Fruit fly (Drosophila melanogaster) whole organism: ENCODE measurements around the gene Calr.

Source experiments
- CG8478 ChIP-seq: fragments of >200 bp; optimal IDR thresholded peaks from 2 replicates; lab custom pipeline; 2018; ENCODE audit warnings: inconsistent platforms
- Dll ChIP-seq: fragments of >200 bp; optimal IDR thresholded peaks from 2 replicates; lab custom pipeline; 2017
- EcR ChIP-seq, 2 experiments: fragments of >200 bp; optimal IDR thresholded peaks; 2 replicates each; lab custom pipeline; 2017; ENCODE audit warnings: missing biosample characterization in 2 of 2, missing genetic modification characterization in 2 of 2, missing genetic modification reagents in 2 of 2
- pan ChIP-seq: fragments of >200 bp; optimal IDR thresholded peaks from 2 replicates; lab custom pipeline; 2017
- psq ChIP-seq: fragments of >200 bp; optimal IDR thresholded peaks from 2 replicates; lab custom pipeline; 2017
- usp ChIP-seq: fragments of >200 bp; optimal IDR thresholded peaks from 2 replicates; lab custom pipeline; 2017; ENCODE audit warnings: missing biosample characterization, missing genetic modification characterization, mixed read lengths

The Calr gene

DNA sequence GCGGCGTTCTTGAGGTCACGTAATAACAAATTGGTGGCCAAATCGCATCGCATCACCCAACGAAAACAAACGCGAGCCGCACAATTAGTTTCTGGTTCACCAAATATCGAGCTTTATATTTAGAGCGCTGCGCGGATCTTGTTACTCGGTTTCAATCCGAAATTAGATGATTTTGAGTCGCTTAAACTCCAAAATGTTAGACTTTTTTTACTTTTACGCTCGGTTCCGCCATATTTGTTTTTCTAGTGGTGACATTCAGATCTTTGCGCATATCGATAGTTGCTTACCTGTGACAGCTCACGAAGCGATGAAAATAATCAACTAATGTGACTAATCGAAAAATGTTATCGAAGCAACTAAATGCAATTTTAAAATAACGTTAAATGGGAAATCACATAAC, 6.7 kb upstream of the Calr start, which contains the start of gene Scm:
Gene Scm, minus strand, starts transcription at position 251 of the 400 bp plus-strand sequence.
- TF ChIP-seq pan (lab: Kevin White, UChicago) (no peak), usp (no peak), CG8478 (lab: Kevin White, UChicago) (no peak), EcR (GFP tag; optimal IDR thresholded peaks at IDR 0.05; lab: Kevin White, UChicago) (no peak), psq (lab: Kevin White, UChicago) (no peak), Dll (lab: Kevin White, UChicago) (no peak)

DNA sequence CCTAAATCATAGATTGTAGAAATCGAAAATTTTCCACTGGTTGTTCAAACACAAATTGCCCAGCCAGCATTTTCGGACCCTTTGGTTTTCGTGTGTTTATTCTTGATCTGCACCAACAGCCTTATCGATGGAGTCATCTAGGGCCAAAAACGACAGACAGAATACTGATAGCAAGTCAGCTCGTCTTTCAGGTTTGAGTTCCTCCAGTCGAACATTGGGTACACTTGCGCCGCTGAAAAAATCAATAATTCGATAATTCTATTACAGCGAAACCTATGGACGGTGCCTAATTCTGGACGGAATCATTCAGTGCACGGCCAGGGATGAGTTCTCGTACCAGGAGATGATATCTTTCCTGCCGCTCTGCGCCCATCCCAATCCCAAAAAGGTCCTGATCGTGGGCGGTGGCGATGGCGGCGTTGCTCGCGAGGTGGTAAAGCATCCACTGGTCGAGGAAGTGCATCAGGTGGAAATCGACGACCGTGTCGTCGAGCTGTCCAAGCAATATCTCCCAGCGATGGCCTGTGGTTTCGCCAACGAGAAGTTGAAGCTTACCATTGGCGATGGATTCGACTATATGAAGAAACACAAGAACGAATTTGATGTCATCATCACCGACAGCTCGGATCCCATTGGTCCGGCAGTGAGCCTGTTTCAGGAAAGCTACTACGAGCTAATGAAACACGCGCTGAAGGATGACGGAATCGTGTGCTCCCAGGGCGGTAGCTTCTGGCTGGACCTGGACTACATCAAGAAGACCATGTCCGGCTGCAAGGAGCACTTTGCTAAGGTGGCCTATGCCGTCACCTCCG, 1.7 kb upstream of the Calr start:
- no peak for TF ChIP-seq EcR (GFP tag; optimal IDR thresholded peaks at IDR 0.05; lab: Kevin White, UChicago)
- no peak for TF ChIP-seq usp
- TF ChIP-seq CG8478 (lab: Kevin White, UChicago) = no peak
- no peak for TF ChIP-seq pan (lab: Kevin White, UChicago)
- TF ChIP-seq Dll (lab: Kevin White, UChicago) = no peak

DNA sequence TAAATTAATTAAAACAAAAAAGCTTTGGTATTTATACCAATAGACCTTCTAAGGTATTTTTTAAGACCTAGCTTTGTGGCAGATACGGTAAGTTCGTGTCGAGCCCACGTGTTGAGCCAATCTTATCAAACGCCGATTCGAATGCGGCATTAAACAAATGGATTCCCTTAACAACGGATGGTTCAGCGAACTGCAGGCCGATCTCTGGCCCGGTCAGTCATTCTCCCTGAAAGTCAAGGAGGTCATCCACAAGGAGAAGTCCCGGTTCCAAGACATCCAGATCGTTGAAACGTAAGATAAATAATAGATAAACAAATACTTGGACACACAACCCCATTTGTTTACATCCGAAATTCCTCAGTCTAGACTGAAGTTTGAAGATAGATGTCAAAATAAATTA, 913 bp upstream of the Calr start, which contains the start of gene SpdS:
Gene SpdS, plus strand, starts transcription at position 78 of the 400 bp plus-strand sequence.
- no peak for TF ChIP-seq pan (lab: Kevin White, UChicago)
- no peak for TF ChIP-seq CG8478 (lab: Kevin White, UChicago)
- TF ChIP-seq EcR (GFP tag; optimal IDR thresholded peaks at IDR 0.05; lab: Kevin White, UChicago) = no peak
- no peak for TF ChIP-seq Dll (lab: Kevin White, UChicago)
- no peak for TF ChIP-seq usp
- no peak for TF ChIP-seq psq (lab: Kevin White, UChicago)

DNA sequence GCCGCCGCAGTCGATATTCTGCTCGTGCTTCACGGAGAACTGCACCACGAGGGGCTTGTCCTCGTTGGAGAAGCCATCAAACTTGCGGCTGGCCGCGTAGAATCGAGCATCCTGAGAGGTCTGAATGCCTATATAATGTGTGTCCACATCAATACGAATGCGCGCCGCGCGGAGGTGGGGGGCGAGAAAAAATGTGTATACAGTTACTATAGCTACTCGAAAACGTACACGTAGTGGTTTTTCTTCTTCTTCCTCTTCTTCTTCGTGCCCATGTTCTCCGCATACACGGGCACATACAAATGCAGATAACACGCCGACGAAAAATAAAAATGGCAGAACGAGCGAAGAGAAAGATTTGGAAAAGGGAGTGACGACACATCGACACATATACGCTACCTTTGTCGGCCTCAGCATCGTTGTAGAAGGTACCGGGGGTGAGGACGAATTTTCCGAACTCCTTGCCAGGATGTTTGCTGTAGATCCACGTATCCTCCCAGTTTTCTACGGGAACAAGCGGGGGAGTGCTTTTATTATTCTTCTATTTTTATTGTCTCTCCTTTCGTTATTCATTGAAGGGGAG, 508 bp downstream of the Calr start:
- no peak for TF ChIP-seq pan (lab: Kevin White, UChicago)
- no peak for TF ChIP-seq usp
- TF ChIP-seq EcR (GFP tag; optimal IDR thresholded peaks at IDR 0.05; lab: Kevin White, UChicago) = no peak
- TF ChIP-seq Dll (lab: Kevin White, UChicago) = no peak
- TF ChIP-seq CG8478 (lab: Kevin White, UChicago) = no peak
- no peak for TF ChIP-seq psq (lab: Kevin White, UChicago)

DNA sequence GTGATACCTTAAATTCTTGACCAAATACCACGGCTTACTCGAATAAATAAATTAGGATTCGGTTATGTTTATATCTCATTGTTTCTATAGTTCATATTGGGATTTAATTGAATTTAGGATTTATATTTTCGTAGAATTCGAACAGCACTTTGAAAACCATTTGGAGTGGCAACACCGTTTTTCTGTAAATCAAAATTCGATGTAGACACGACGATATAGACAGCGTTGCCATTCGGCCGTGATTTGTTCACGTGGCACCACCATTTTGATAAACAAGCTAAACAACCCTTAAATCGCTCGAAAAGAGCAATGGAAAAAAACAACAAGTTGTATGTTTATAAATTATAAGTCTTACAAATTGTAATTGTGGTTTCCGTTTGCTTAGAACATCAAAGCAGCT, 2.0 kb downstream of the Calr start:
- TF ChIP-seq psq (lab: Kevin White, UChicago) (no peak), CG8478 (lab: Kevin White, UChicago) (no peak), Dll (lab: Kevin White, UChicago) (no peak)

DNA sequence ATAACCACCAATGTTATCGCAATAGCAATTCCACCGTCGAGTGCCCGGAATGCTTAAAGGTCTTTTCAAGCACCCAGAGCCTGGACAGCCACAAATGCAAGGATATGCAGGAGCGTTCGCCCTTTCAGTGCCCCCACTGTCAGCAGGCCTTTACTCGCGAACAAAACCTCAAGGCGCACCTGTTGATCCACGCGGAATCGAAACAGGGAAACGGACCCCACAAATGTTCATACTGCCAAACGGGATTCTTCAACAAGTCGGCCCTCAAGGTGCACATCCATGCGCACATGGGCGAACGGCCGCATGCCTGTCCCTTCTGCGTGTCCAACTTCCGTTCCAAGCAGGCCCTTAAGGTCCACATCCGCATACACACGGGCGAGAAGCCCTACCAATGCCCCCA, 2.6 kb downstream of the Calr start:
- TF ChIP-seq EcR (GFP tag; optimal IDR thresholded peaks at IDR 0.05; lab: Kevin White, UChicago) = no peak
- no peak for TF ChIP-seq psq (lab: Kevin White, UChicago)
- no peak for TF ChIP-seq Dll (lab: Kevin White, UChicago)
- TF ChIP-seq pan (lab: Kevin White, UChicago) = no peak
- TF ChIP-seq CG8478 (lab: Kevin White, UChicago) = no peak
- TF ChIP-seq usp = no peak

DNA sequence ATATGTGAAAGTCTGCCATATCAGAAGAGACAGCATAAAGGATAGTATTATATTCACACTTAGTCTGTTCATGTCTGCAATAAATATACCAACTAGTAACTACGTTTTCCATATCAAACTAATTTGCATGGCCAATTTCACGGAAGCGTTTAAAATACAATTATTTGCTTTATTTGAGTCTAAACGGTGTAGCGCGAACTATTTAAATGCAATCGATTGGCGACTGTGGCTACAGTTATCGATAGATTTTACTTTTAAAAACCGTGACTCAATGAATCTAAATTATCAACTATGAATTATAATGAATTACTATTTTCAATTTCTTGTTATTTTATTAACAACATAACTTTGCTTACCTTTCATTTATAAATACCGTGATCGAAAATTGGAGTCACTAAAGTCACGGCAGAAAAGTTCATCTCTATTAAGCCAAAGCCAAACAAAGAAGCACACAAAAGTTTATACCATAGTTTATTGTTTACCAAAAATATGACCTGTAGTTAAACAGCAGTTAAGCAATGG, 3.7 kb downstream of the Calr start, which contains the start of the genes CG9427 and CG8319:
Gene CG9427, minus strand, starts transcription at position 51 of the 522 bp plus-strand sequence.
Gene CG8319, plus strand, starts transcription at position 442 of the 522 bp plus-strand sequence.
- TF ChIP-seq Dll (lab: Kevin White, UChicago) (no peak), CG8478 (lab: Kevin White, UChicago) (no peak), psq (lab: Kevin White, UChicago) (no peak), usp (no peak), EcR (GFP tag; optimal IDR thresholded peaks at IDR 0.05; lab: Kevin White, UChicago) (no peak), pan (lab: Kevin White, UChicago) (no peak)

DNA sequence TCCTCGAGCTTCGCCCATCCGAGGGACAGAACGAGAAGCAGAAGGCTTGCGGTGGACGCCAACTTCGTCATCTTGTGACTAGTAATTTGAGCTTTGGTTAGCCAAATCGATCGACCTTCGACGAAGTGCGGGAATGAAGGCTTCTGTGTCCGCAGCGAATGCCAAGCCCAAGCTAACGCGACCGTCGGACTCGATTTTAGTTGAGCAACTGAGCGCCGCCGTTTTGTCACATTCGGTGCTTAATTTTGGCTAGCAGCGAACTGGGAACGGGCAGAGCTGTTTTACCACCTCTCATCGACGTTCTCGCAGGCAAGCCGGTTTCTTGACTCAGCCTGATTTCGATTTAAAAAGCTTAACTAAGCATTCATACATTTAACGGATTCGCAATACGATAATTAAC, 4.4 kb downstream of the Calr start:
- no peak for TF ChIP-seq EcR (GFP tag; optimal IDR thresholded peaks at IDR 0.05; lab: Kevin White, UChicago)

DNA sequence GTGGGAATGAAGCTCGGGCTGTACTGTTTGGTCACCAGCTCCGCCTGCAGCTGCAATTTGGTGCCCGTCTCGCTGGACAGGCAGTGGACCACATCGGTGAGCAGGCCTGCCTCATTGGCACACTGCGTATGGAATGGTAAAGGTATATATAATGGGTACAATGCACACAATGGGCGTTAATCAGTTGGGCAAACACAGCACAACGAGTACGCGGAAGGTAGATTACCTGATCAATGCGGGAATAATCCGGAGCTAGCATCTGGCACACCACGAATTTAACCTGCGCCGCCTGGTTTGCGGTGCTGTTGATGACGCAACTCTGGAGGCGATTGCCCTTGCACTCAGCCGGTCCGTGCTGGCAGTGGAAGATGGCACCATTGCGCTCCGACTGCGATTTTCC, 5.2 kb downstream of the Calr start:
- TF ChIP-seq Dll (lab: Kevin White, UChicago) = no peak
- TF ChIP-seq usp = no peak
- TF ChIP-seq EcR (GFP tag; optimal IDR thresholded peaks at IDR 0.05; lab: Kevin White, UChicago) = no peak
- TF ChIP-seq pan (lab: Kevin White, UChicago) = no peak

DNA sequence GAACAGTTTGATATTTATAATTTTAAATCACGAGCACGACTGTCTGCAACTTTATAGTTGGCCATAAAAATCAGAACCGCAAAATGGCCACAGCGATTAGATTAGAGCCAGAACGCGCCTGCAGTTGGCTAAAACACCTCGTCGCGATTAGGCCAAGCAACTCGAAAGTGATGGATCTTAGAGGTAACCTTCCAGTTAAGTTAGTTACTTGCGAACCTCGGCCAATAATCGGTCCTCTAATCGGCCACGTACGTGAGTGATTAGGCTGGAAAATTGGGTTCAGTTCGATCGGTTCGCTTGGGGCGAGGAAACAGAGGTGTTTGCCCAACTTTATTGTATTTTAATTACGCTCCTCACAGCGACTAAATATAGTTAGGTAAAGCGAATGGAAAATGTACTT, 10.4 kb downstream of the Calr start:
- TF ChIP-seq EcR (GFP tag; optimal IDR thresholded peaks at IDR 0.05; lab: Kevin White, UChicago) (no peak), psq (lab: Kevin White, UChicago) (no peak), pan (lab: Kevin White, UChicago) (no peak), CG8478 (lab: Kevin White, UChicago) (no peak), Dll (lab: Kevin White, UChicago) (no peak), usp (no peak)

DNA sequence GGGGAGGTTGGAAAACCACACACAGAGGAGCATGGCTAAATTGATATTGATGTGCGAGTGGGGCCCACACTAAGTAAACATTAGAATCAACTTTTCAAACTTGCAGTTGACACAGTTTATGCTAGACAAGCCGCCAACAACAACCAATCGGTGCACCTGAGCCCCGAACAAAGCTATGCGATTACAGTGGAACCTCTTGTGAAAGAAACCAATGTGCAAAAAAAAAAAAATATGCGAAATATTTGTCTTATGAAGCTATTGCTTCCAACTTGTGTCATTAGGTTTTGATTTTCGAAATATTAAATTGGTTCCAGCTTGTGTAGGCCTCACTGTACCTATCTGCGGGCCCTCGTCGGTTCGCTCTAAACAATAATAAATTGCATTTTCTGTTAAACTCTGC, 12.3 kb downstream of the Calr start:
- no peak for TF ChIP-seq EcR (GFP tag; optimal IDR thresholded peaks at IDR 0.05; lab: Kevin White, UChicago)
- no peak for TF ChIP-seq usp
- TF ChIP-seq CG8478 (lab: Kevin White, UChicago) = no peak

DNA sequence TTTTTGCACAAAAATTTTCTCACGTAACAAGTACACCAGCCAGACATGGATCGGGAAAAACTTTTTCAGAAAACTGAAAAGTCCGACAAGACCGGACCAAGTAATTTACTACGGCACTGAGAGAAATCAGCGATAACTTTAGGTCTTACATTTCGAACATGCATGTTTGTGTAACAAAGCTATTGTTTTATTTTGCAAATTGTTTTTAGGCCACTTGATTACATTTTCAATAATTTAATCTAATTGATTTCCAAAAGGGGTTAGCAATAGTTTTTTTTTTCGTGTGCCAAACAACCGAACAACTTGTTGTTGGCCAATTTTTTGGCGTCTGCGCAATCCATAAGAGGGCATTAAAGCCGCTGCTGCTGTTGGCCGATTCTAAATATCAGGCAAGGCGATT, 17.5 kb downstream of the Calr start:
- TF ChIP-seq usp (no peak), pan (lab: Kevin White, UChicago) (no peak), CG8478 (lab: Kevin White, UChicago) (no peak), Dll (lab: Kevin White, UChicago) (no peak), EcR (GFP tag; optimal IDR thresholded peaks at IDR 0.05; lab: Kevin White, UChicago) (no peak), psq (lab: Kevin White, UChicago) (no peak)
